Fruit fly (Drosophila melanogaster): ENCODE measurements around the gene CG5888.
A peak's percentile ranks its signal among the peaks of the same experiment; 100 is the strongest.

The CG5888 gene

DNA sequence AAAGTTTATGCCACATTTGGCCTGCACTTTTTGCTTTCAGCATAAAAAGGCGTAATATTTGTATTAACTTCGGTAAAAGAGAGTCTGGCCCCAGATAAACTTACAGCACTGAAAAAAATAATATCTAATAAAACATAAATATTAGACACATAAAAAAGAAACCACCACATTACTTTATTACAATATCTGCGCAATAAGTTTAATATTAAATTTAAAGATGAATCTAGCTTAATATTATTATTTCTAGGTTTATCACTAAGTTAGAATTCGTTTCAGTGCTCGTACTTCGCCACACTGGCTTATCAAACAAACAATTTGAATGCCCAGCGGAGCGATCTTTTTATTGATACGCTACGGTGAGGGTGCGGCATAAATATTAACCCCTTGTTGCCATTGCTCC lies 90.4 kb downstream of the CG5888 start (continued):
- no peak for TF ChIP-seq cas (GFP tag; IDR thresholded peaks at IDR 0.05)
- TF ChIP-seq nerfin-1 (tag; optimal IDR thresholded peaks at IDR 0.05), result peak; percentile 8
- TF ChIP-seq Spps (tag; optimal IDR thresholded peaks at IDR 0.05), result no peak
- peak; percentile 36 for TF ChIP-seq grau (tag; optimal IDR thresholded peaks at IDR 0.05)
- peak; percentile 9 for TF ChIP-seq az2 (GFP tag; optimal IDR thresholded peaks at IDR 0.05)
- no peak for TF ChIP-seq salm (tag; optimal IDR thresholded peaks at IDR 0.05)
- no peak for TF ChIP-seq CG7372 (GFP tag; IDR thresholded peaks at IDR 0.05)
- no peak for TF ChIP-seq Rfx (GFP tag; IDR thresholded peaks at IDR 0.05)
- peak; percentile 72 for TF ChIP-seq gsb-n (tag; optimal IDR thresholded peaks at IDR 0.05)
- no peak for TF ChIP-seq Chrac-16 (GFP tag; optimal IDR thresholded peaks at IDR 0.05)
- no peak for TF ChIP-seq CG32772 (GFP tag; IDR thresholded peaks at IDR 0.05)
- TF ChIP-seq ham (GFP tag; IDR thresholded peaks at IDR 0.05), result no peak
- TF ChIP-seq CG10979 (tag; optimal IDR thresholded peaks at IDR 0.05), result peak; percentile 42
- TF ChIP-seq chm (GFP tag; IDR thresholded peaks at IDR 0.05), result no peak
- no peak for TF ChIP-seq stwl (tag; optimal IDR thresholded peaks at IDR 0.05)
- no peak for TF ChIP-seq CG12299 (tag; optimal IDR thresholded peaks at IDR 0.05)
- TF ChIP-seq tx (GFP tag; optimal IDR thresholded peaks at IDR 0.05), result no peak
- no peak for TF ChIP-seq dimm (GFP tag; IDR thresholded peaks at IDR 0.05)
- TF ChIP-seq zfh1 (GFP tag; IDR thresholded peaks at IDR 0.05), result no peak
- TF ChIP-seq org-1 (GFP tag; optimal IDR thresholded peaks at IDR 0.05), result no peak
- no peak for TF ChIP-seq CG16779 (GFP tag; IDR thresholded peaks at IDR 0.05)
- TF ChIP-seq cg (GFP tag; optimal IDR thresholded peaks at IDR 0.05), result no peak
- TF ChIP-seq CG7556 (GFP tag; optimal IDR thresholded peaks at IDR 0.05), result peak; percentile 18
- TF ChIP-seq Ptx1 (GFP tag; IDR thresholded peaks at IDR 0.05), result 0 out of 2 replicates have a peak, but pooled peaks have one; percentile 46
- no peak for TF ChIP-seq CG43689 (GFP tag; IDR thresholded peaks at IDR 0.05)
- TF ChIP-seq CG17829 (tag; optimal IDR thresholded peaks at IDR 0.05), result peak; percentile 43
- peak in 1 of 2 experiments; percentile 15 for TF ChIP-seq Eip74EF (GFP tag; optimal IDR thresholded peaks at IDR 0.05)
- no peak for TF ChIP-seq CG33557 (GFP tag; optimal IDR thresholded peaks at IDR 0.05)
- no peak for TF ChIP-seq Dip2 (GFP tag; IDR thresholded peaks at IDR 0.05)
- no peak for TF ChIP-seq Hmx (GFP tag; optimal IDR thresholded peaks at IDR 0.05)
- TF ChIP-seq corto (GFP tag; optimal IDR thresholded peaks at IDR 0.05), result no peak
- TF ChIP-seq CG10462 (GFP tag; optimal IDR thresholded peaks at IDR 0.05), result no peak
- peak; percentile 27 for TF ChIP-seq CG15601 (tag; optimal IDR thresholded peaks at IDR 0.05)
- TF ChIP-seq CG1529 (GFP tag; optimal IDR thresholded peaks at IDR 0.05), result no peak
- TF ChIP-seq BtbVII (GFP tag; optimal IDR thresholded peaks at IDR 0.05), result no peak
- TF ChIP-seq kni (GFP tag; optimal IDR thresholded peaks at IDR 0.05), result no peak
- 0 out of 2 replicates have a peak, but pooled peaks have one; percentile 38 for TF ChIP-seq CG6689 (GFP tag; IDR thresholded peaks at IDR 0.05)
- TF ChIP-seq ci (GFP tag; IDR thresholded peaks at IDR 0.05), result peak; percentile 33; the same call in 1 of the 3 replicates
- TF ChIP-seq Taf1 (GFP tag; IDR thresholded peaks at IDR 0.05), result no peak
- no peak for TF ChIP-seq CG11398 (GFP tag; optimal IDR thresholded peaks at IDR 0.05)
- TF ChIP-seq pzg (GFP tag; optimal IDR thresholded peaks at IDR 0.05), result no peak
- TF ChIP-seq CG4360 (GFP tag; IDR thresholded peaks at IDR 0.05), result no peak
- TF ChIP-seq Blimp-1 (GFP tag; optimal IDR thresholded peaks at IDR 0.05), result peak; percentile 57
- no peak for TF ChIP-seq CG12942 (GFP tag; optimal IDR thresholded peaks at IDR 0.05)
- TF ChIP-seq dan (GFP tag; IDR thresholded peaks at IDR 0.05), result no peak
- no peak for TF ChIP-seq CG12071 (GFP tag; optimal IDR thresholded peaks at IDR 0.05)
- peak in 1 of 2 experiments; percentile 34 for TF ChIP-seq Hr51 (GFP tag; optimal IDR thresholded peaks at IDR 0.05)
- no peak for TF ChIP-seq vnd (GFP tag; IDR thresholded peaks at IDR 0.05; ENCODE audit: partially characterized antibody)
- TF ChIP-seq nmo (GFP tag; optimal IDR thresholded peaks at IDR 0.05), result peak; percentile 23
- no peak for TF ChIP-seq odd (GFP tag; optimal IDR thresholded peaks at IDR 0.05)
- TF ChIP-seq tio (GFP tag; optimal IDR thresholded peaks at IDR 0.05), result peak; percentile 13
- TF ChIP-seq Dref (GFP tag; IDR thresholded peaks at IDR 0.05), result no peak
